Worm (Caenorhabditis elegans) whole organism, early embryonic: ENCODE data around the gene lgc-53.

ENCODE experiments used
- B0310.2 ChIP-seq: sonication (generic microtip); optimal IDR thresholded peaks from 2 replicates; lab custom pipeline; 2016; ENCODE audit warnings: mild to moderate bottlenecking, missing genetic modification characterization, missing compliant biosample characterization
- F13C5.2 ChIP-seq: sonication (generic microtip); optimal IDR thresholded peaks from 2 replicates; lab custom pipeline; 2017; ENCODE audit warnings: mild to moderate bottlenecking, missing genetic modification characterization, inconsistent platforms, missing compliant biosample characterization
- aly-1 ChIP-seq: sonication (generic microtip); optimal IDR thresholded peaks from 2 replicates; lab custom pipeline; 2016; ENCODE audit warnings: missing genetic modification characterization, missing compliant biosample characterization
- ama-1 ChIP-seq: fragments of 150-350 bp; optimal IDR thresholded peaks from 2 replicates; lab custom pipeline; 2014
- ceh-13 ChIP-seq: fragments of 200-800 bp; sonication (Bioruptor generic); optimal IDR thresholded peaks from 2 replicates; lab custom pipeline; 2018; ENCODE audit warnings: mild to moderate bottlenecking, missing genetic modification characterization, missing compliant biosample characterization
- ets-7 ChIP-seq: sonication (generic microtip); optimal IDR thresholded peaks from 2 replicates; lab custom pipeline; 2016; ENCODE audit warnings: missing genotype, missing genetic modification characterization, missing compliant biosample characterization
- flt-1 ChIP-seq: fragments of 200-800 bp; sonication (Bioruptor generic); IDR thresholded peaks from 2 replicates; pipeline ENCODE4 v1.3.6; 2022; ENCODE audit warnings: missing genetic modification characterization, missing compliant biosample characterization
- hmbx-1 ChIP-seq: sonication (generic microtip); optimal IDR thresholded peaks from 2 replicates; lab custom pipeline; 2016; ENCODE audit warnings: mild to moderate bottlenecking, missing genetic modification characterization, missing compliant biosample characterization
- hnd-1 ChIP-seq: sonication (generic microtip); optimal IDR thresholded peaks from 2 replicates; lab custom pipeline; 2016; ENCODE audit warnings: missing genetic modification characterization, missing compliant biosample characterization
- pes-1 ChIP-seq: fragments of 200-800 bp; sonication (Bioruptor generic); IDR thresholded peaks from 2 replicates; pipeline ENCODE4 v1.3.6; 2022; ENCODE audit warnings: missing genetic modification reagents, missing genetic modification characterization, missing compliant biosample characterization
- scrt-1 ChIP-seq: fragments of 200-800 bp; sonication (Bioruptor generic); IDR thresholded peaks from 2 replicates; pipeline ENCODE4 v1.3.6; 2022; ENCODE audit warnings: missing genetic modification characterization, missing compliant biosample characterization
- sea-1 ChIP-seq: fragments of 200-800 bp; sonication (Bioruptor generic); conservative IDR thresholded peaks from 2 replicates; pipeline ENCODE4 v1.3.6; 2022; ENCODE audit warnings: missing genetic modification characterization, missing compliant biosample characterization
- tbx-37 ChIP-seq: fragments of 200-800 bp; sonication (Bioruptor generic); conservative IDR thresholded peaks from 2 replicates; pipeline ENCODE4 v1.3.6; 2022; ENCODE audit warnings: missing genetic modification reagents, missing genetic modification characterization, missing compliant biosample characterization
- tra-4 ChIP-seq: sonication (generic microtip); optimal IDR thresholded peaks from 2 replicates; lab custom pipeline; 2017; ENCODE audit warnings: missing genetic modification characterization, missing compliant biosample characterization

DNA sequence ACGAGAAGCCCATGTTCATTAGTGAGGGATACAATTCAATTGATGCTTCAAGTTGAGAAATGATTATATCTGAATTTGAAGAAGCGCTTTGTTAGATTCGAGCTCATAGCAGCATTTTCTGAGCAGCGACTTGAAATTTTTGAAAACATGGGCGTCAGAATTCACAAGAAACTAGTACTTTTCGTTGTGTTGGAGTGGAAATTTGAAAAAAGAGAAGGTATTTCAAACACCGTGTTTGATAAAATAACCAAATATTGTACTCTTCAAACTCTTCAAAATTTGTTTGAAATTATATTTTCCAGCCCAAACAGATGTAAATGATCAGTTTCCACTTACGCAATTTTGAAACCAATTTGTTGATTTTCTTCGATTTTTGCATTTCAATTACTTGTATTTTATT is 33.5 kb downstream of the lgc-53 start, which contains the start of gene C10E2.2:
- TF ChIP-seq B0310.2 (tag; lab: Kevin White, UChicago) (no peak), tra-4 (tag; lab: Kevin White, UChicago) (no peak), ama-1 (lab: Kevin White, UChicago) (no peak), aly-1 (tag; lab: Kevin White, UChicago) (no peak), sea-1 (no peak), hnd-1 (tag; lab: Kevin White, UChicago) (no peak), tbx-37 (no peak), ets-7 (tag; lab: Kevin White, UChicago) (no peak), pes-1 (GFP tag; lab: Robert Waterston, UW) (no peak), hmbx-1 (tag; lab: Kevin White, UChicago) (no peak), flt-1 (GFP tag; lab: Robert Waterston, UW) (no peak), ceh-13 (GFP tag; lab: Kevin White, UChicago) (no peak), scrt-1 (GFP tag; lab: Robert Waterston, UW) (no peak), F13C5.2 (no peak)
